Fruit fly (Drosophila melanogaster) whole organism, prepupa: ENCODE data around the gene mth.

Source experiments
- Blimp-1 ChIP-seq: fragments of 200-800 bp; sonication (Bioruptor generic); optimal IDR thresholded peaks from 3 replicates; lab custom pipeline; 2017; ENCODE audit warnings: missing biosample characterization, missing genetic modification characterization, mild to moderate bottlenecking, moderate library complexity, missing genetic modification reagents
- CG10669 ChIP-seq: fragments of 200-800 bp; sonication (Bioruptor generic); optimal IDR thresholded peaks from 3 replicates; lab custom pipeline; 2018; ENCODE audit warnings: missing biosample characterization, mild to moderate bottlenecking, missing genetic modification characterization, moderate library complexity
- CG11762 ChIP-seq: fragments of 200-800 bp; sonication (Bioruptor generic); optimal IDR thresholded peaks from 3 replicates; lab custom pipeline; 2016; ENCODE audit warnings: missing biosample characterization, missing genetic modification characterization; ENCODE audit not compliant: insufficient read depth
- CG11902 ChIP-seq: fragments of 200-800 bp; sonication (Bioruptor generic); optimal IDR thresholded peaks from 3 replicates; lab custom pipeline; 2016; ENCODE audit warnings: missing biosample characterization, missing genetic modification characterization
- CG15336 ChIP-seq: fragments of 200-800 bp; sonication (Bioruptor generic); IDR thresholded peaks from 2 replicates; pipeline ENCODE4 v1.3.6; 2022; ENCODE audit warnings: missing biosample characterization, missing genetic modification characterization
- CG1621 ChIP-seq: fragments of 200-800 bp; sonication (Bioruptor generic); optimal IDR thresholded peaks from 3 replicates; lab custom pipeline; 2018; ENCODE audit warnings: missing biosample characterization, mild to moderate bottlenecking, missing genetic modification characterization
- CG16779 ChIP-seq: fragments of 200-800 bp; sonication (Bioruptor generic); optimal IDR thresholded peaks from 3 replicates; lab custom pipeline; 2017; ENCODE audit warnings: missing biosample characterization, mild to moderate bottlenecking, missing genetic modification characterization
- CG3032 ChIP-seq: fragments of 200-800 bp; optimal IDR thresholded peaks from 2 replicates; lab custom pipeline; 2019; ENCODE audit warnings: missing biosample characterization, mild to moderate bottlenecking, missing genetic modification characterization, moderate library complexity
- CG31627 ChIP-seq: fragments of 200-800 bp; sonication (Bioruptor generic); optimal IDR thresholded peaks from 3 replicates; lab custom pipeline; 2016; ENCODE audit warnings: missing biosample characterization, missing genetic modification characterization
- CG32006 ChIP-seq: fragments of 200-800 bp; sonication (Bioruptor generic); optimal IDR thresholded peaks from 3 replicates; lab custom pipeline; 2017; ENCODE audit warnings: missing biosample characterization, mild to moderate bottlenecking, missing genetic modification characterization
- CG34406 ChIP-seq: fragments of 200-800 bp; sonication (Bioruptor generic); optimal IDR thresholded peaks from 3 replicates; lab custom pipeline; 2016; ENCODE audit warnings: missing biosample characterization, missing genetic modification characterization
- CG3919 ChIP-seq: fragments of 200-800 bp; sonication (Bioruptor generic); optimal IDR thresholded peaks from 3 replicates; lab custom pipeline; 2016; ENCODE audit warnings: missing biosample characterization, missing genetic modification characterization
- CG4318 ChIP-seq: fragments of 200-800 bp; sonication (Bioruptor generic); optimal IDR thresholded peaks from 3 replicates; lab custom pipeline; 2017; ENCODE audit warnings: missing biosample characterization, mild to moderate bottlenecking, missing genetic modification characterization
- CG6163 ChIP-seq: fragments of 200-800 bp; sonication (Bioruptor generic); IDR thresholded peaks from 3 replicates; pipeline ENCODE4 v1.3.6; 2022; ENCODE audit warnings: missing biosample characterization, missing genetic modification characterization
- CG6276 ChIP-seq: fragments of 200-800 bp; sonication (Bioruptor generic); optimal IDR thresholded peaks from 2 replicates; lab custom pipeline; 2017; ENCODE audit warnings: missing biosample characterization, mild to moderate bottlenecking, missing genetic modification characterization
- CG6792 ChIP-seq: fragments of 200-800 bp; sonication (Bioruptor generic); optimal IDR thresholded peaks from 3 replicates; lab custom pipeline; 2016; ENCODE audit warnings: missing biosample characterization, missing genetic modification characterization
- CG6808 ChIP-seq: fragments of 200-800 bp; sonication (Bioruptor generic); optimal IDR thresholded peaks from 3 replicates; lab custom pipeline; 2017; ENCODE audit warnings: missing biosample characterization, missing genetic modification characterization, mild to moderate bottlenecking, moderate library complexity, missing genetic modification reagents
- CG7368 ChIP-seq: fragments of 200-800 bp; sonication (Bioruptor generic); optimal IDR thresholded peaks from 3 replicates; lab custom pipeline; 2016; ENCODE audit warnings: missing biosample characterization, missing genetic modification characterization
- CG8119 ChIP-seq: fragments of 200-800 bp; sonication (Bioruptor generic); IDR thresholded peaks from 3 replicates; pipeline ENCODE4 v1.3.6; 2022; ENCODE audit warnings: missing biosample characterization, missing genetic modification characterization
- CG8319 ChIP-seq: fragments of 200-800 bp; sonication (Bioruptor generic); optimal IDR thresholded peaks from 3 replicates; lab custom pipeline; 2016; ENCODE audit warnings: missing biosample characterization, missing genetic modification characterization
- CG9139 ChIP-seq: fragments of 200-800 bp; sonication (Bioruptor generic); optimal IDR thresholded peaks from 3 replicates; lab custom pipeline; 2017; ENCODE audit warnings: missing biosample characterization, mild to moderate bottlenecking, missing genetic modification characterization
- Eip75B ChIP-seq: fragments of 200-800 bp; sonication (Bioruptor generic); optimal IDR thresholded peaks from 3 replicates; lab custom pipeline; 2016; ENCODE audit warnings: missing biosample characterization, missing genetic modification characterization
- Eip78C ChIP-seq: fragments of 200-800 bp; sonication (Bioruptor generic); peaks from one replicate; lab custom pipeline; 2016; ENCODE audit warnings: missing biosample characterization, missing genetic modification characterization
- Ets21C ChIP-seq: fragments of 200-800 bp; sonication (Bioruptor generic); optimal IDR thresholded peaks from 3 replicates; lab custom pipeline; 2016; ENCODE audit warnings: missing biosample characterization, missing genetic modification characterization
- Ets96B ChIP-seq: fragments of 200-800 bp; optimal IDR thresholded peaks from 2 replicates; lab custom pipeline; 2019; ENCODE audit warnings: missing biosample characterization, mild to moderate bottlenecking, missing genetic modification characterization, moderate library complexity
- Hr4 ChIP-seq: fragments of 200-800 bp; sonication (Bioruptor generic); optimal IDR thresholded peaks from 3 replicates; lab custom pipeline; 2016; ENCODE audit warnings: missing biosample characterization, missing genetic modification characterization
- Lpt ChIP-seq: fragments of 200-800 bp; sonication (Bioruptor generic); optimal IDR thresholded peaks from 3 replicates; lab custom pipeline; 2016; ENCODE audit warnings: missing biosample characterization, missing genetic modification characterization
- OdsH ChIP-seq: fragments of 200-800 bp; sonication (Bioruptor generic); optimal IDR thresholded peaks from 3 replicates; lab custom pipeline; 2016; ENCODE audit warnings: missing biosample characterization, missing genetic modification characterization
- Smox ChIP-seq: fragments of 200-800 bp; sonication (Bioruptor generic); optimal IDR thresholded peaks from 3 replicates; lab custom pipeline; 2016; ENCODE audit warnings: missing biosample characterization, missing genetic modification characterization
- Sox102F ChIP-seq: fragments of 200-800 bp; sonication (Bioruptor generic); optimal IDR thresholded peaks from 2 replicates; lab custom pipeline; 2016; ENCODE audit warnings: missing biosample characterization, mild to moderate bottlenecking, missing genetic modification characterization
- Sox14 ChIP-seq: fragments of 200-800 bp; sonication (Bioruptor generic); optimal IDR thresholded peaks from 3 replicates; lab custom pipeline; 2016; ENCODE audit warnings: missing biosample characterization, missing genetic modification characterization
- Sox15 ChIP-seq: fragments of 200-800 bp; sonication (Bioruptor generic); optimal IDR thresholded peaks from 3 replicates; lab custom pipeline; 2016; ENCODE audit warnings: missing biosample characterization, missing genetic modification characterization
- achi ChIP-seq: fragments of 200-800 bp; sonication (Bioruptor generic); optimal IDR thresholded peaks from 3 replicates; lab custom pipeline; 2016; ENCODE audit warnings: missing biosample characterization, missing genetic modification characterization
- cyc ChIP-seq: fragments of 200-800 bp; sonication (Bioruptor generic); optimal IDR thresholded peaks from 3 replicates; lab custom pipeline; 2016; ENCODE audit warnings: missing biosample characterization, missing genetic modification characterization
- dac ChIP-seq: fragments of 200-800 bp; sonication (Bioruptor generic); optimal IDR thresholded peaks from 2 replicates; lab custom pipeline; 2017; ENCODE audit warnings: missing biosample characterization, mild to moderate bottlenecking, missing genetic modification characterization
- dsx ChIP-seq: fragments of 200-800 bp; optimal IDR thresholded peaks from 3 replicates; lab custom pipeline; 2019; ENCODE audit warnings: missing biosample characterization, mild to moderate bottlenecking, missing genetic modification characterization, moderate library complexity; ENCODE audit not compliant: poor library complexity, severe bottlenecking
- eg ChIP-seq: fragments of 200-800 bp; sonication (Bioruptor generic); IDR thresholded peaks from 3 replicates; pipeline ENCODE4 v1.3.6; 2022; ENCODE audit warnings: missing biosample characterization, missing genetic modification characterization
- esn ChIP-seq: fragments of 200-800 bp; sonication (Bioruptor generic); optimal IDR thresholded peaks from 2 replicates; lab custom pipeline; 2016; ENCODE audit warnings: missing biosample characterization, mild to moderate bottlenecking, missing genetic modification characterization, moderate library complexity
- fd59A ChIP-seq: fragments of 200-800 bp; sonication (Bioruptor generic); optimal IDR thresholded peaks from 2 replicates; lab custom pipeline; 2017; ENCODE audit warnings: missing biosample characterization, mild to moderate bottlenecking, missing genetic modification characterization, missing genetic modification reagents
- pdm3 ChIP-seq: fragments of 200-800 bp; sonication (Bioruptor generic); optimal IDR thresholded peaks from 3 replicates; lab custom pipeline; 2016; ENCODE audit warnings: missing biosample characterization, missing genetic modification characterization
- spab ChIP-seq: fragments of 200-800 bp; sonication (Bioruptor generic); optimal IDR thresholded peaks from 2 replicates; lab custom pipeline; 2017; ENCODE audit warnings: missing biosample characterization, mild to moderate bottlenecking, missing genetic modification characterization, missing genetic modification reagents
- ss ChIP-seq, 2 experiments: fragments of 200-800 bp; sonication (Bioruptor generic); optimal IDR thresholded peaks; 2 replicates in 1 of 2; 3 replicates in 1 of 2; lab custom pipeline; 2017 to 2018; ENCODE audit warnings: mild to moderate bottlenecking in 2 of 2, missing biosample characterization in 2 of 2, missing genetic modification characterization in 2 of 2, moderate library complexity in 1 of 2
- topi ChIP-seq: fragments of 200-800 bp; sonication (Bioruptor generic); optimal IDR thresholded peaks from 3 replicates; lab custom pipeline; 2016; ENCODE audit warnings: missing biosample characterization, missing genetic modification characterization
- vri ChIP-seq: fragments of 200-800 bp; sonication (Bioruptor generic); optimal IDR thresholded peaks from 3 replicates; lab custom pipeline; 2016; ENCODE audit warnings: missing biosample characterization, mild to moderate bottlenecking, missing genetic modification characterization

mth gene

DNA sequence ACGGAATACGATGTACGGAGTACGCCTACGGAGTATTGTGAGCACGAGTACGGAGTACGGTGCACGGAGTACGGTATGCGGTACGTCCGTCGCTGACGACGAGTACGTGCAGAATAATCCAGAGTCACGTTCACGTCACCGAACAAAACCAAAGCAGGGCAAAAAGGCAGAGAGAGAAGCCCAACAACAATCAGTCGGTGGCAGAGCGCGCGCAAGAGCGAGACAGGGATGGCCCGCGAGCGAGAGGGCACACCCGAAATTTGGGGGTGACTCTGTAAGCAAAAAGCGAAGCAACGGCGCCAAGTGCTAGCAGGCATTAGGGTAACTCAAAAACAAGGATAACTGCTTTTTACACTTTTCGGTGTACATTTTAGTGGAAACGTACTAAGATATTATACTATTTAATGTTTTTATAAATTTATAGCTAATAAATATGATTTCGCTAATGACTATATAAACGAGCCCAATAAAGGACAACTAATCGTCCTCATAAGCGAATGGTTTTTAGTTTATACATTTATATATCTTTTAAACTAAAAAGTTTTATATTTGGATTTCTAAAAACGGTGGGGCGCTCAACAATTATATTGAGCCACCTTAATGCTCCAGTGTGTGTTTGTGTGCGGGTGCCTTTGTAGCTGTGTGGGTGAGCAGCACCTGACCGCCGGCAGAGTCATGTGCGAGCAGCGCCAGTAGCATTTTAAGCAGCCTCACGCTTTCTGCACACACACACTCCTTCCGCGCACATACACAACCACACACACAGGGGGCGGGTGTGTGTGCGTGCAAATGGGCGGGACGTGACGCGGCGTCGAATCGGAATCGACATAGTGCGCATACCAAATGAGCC lies 30.7 kb upstream of the mth start (continued):
- TF ChIP-seq CG11762 (GFP tag; lab: Kevin White, UChicago) (peak; percentile 67), CG11902 (peak; percentile 27), CG3919 (GFP tag; lab: Kevin White, UChicago) (peak; percentile 59), CG16779 (peak; percentile 49), dac (GFP tag; lab: Kevin White, UChicago) (no peak), Sox102F (peak; percentile 26), CG6163 (peak; percentile 47; the same call in 1 of the 3 replicates), CG4318 (GFP tag; lab: Kevin White, UChicago) (peak; percentile 51), Lpt (no peak), pdm3 (GFP tag; lab: Kevin White, UChicago) (peak; percentile 49), CG15336 (GFP tag; lab: Robert Waterston, UW) (peak; percentile 71), CG6792 (GFP tag; lab: Kevin White, UChicago) (peak; percentile 68), CG7368 (GFP tag; lab: Kevin White, UChicago) (peak; percentile 20), CG9139 (no peak), topi (peak; percentile 52), Ets21C (GFP tag; lab: Kevin White, UChicago) (peak; percentile 5), Sox15 (GFP tag; lab: Kevin White, UChicago) (peak; percentile 29), eg (GFP tag; lab: Robert Waterston, UW) (peak; percentile 38; the same call in 2 of the 3 replicates), CG8319 (GFP tag; lab: Kevin White, UChicago) (peak; percentile 26), CG10669 (peak; percentile 66), vri (GFP tag; lab: Kevin White, UChicago) (no peak), dsx (GFP tag; lab: Kevin White, UChicago) (no peak), Ets96B (tag; lab: Kevin White, UChicago) (peak; percentile 73), esn (GFP tag; lab: Kevin White, UChicago) (peak; percentile 72), Hr4 (GFP tag; lab: Kevin White, UChicago) (peak; percentile 57), CG6808 (peak; percentile 67), CG3032 (tag; lab: Kevin White, UChicago) (peak; percentile 74), ss (GFP tag; optimal IDR thresholded peaks at IDR 0.05; lab: Kevin White, UChicago) (peak; percentile 28 to 77), CG34406 (GFP tag; lab: Kevin White, UChicago) (peak; percentile 75), Sox14 (GFP tag; lab: Kevin White, UChicago) (no peak)

DNA sequence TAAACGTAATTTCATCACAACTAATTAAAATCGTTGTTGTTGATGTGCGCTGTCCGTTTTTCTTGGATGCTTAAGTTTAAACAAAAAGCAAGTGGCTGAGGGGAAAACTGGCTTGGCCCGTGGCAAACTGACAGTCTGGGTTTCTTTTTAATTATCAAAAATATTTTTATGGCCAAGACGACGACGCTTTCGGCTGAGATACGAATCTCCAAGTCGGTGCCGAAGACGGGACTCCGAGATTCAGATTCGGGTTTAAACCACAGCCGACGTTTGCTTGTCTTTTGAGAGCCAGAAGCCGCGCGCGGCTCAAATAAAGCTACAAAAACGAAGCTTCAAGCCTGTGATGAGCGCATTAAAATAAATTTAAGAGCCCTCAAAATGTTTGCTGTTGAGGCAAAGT lies 28.9 kb upstream of the mth start:
- TF ChIP-seq eg (GFP tag; lab: Robert Waterston, UW) (no peak), Sox15 (GFP tag; lab: Kevin White, UChicago) (no peak), CG6808 (no peak), fd59A (GFP tag; lab: Kevin White, UChicago) (no peak), Ets21C (GFP tag; lab: Kevin White, UChicago) (no peak), CG3032 (tag; lab: Kevin White, UChicago) (no peak), OdsH (GFP tag; lab: Kevin White, UChicago) (no peak), Eip78C (GFP tag; lab: Kevin White, UChicago) (no peak), Smox (GFP tag; lab: Kevin White, UChicago) (no peak), cyc (GFP tag; lab: Kevin White, UChicago) (no peak), spab (GFP tag; lab: Kevin White, UChicago) (no peak), vri (GFP tag; lab: Kevin White, UChicago) (no peak)

DNA sequence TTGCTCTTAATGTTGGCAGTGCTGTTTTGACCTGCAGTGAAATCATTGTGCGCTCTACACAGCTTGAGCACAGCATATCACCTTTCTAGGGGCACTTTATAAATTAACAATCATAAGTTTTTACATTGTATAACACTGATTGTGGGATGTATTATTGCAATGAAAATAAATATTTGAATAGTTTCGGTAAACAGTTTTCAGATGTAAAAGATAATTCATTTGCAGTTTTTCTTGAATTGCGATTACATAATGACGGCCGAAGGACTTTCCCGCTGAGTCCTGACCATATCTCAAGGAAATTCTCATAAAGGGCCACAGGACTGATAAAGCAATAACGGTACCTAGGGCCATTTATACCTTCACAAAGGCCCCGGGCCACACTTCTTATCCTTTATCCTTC lies 27.8 kb upstream of the mth start:
- TF ChIP-seq CG6276 (GFP tag; lab: Kevin White, UChicago) (no peak), CG1621 (tag; lab: Kevin White, UChicago) (no peak), achi (GFP tag; lab: Kevin White, UChicago) (no peak), CG31627 (GFP tag; lab: Kevin White, UChicago) (no peak), Sox102F (no peak), Smox (GFP tag; lab: Kevin White, UChicago) (no peak), Eip78C (GFP tag; lab: Kevin White, UChicago) (no peak), Eip75B (no peak), Blimp-1 (no peak), CG7368 (GFP tag; lab: Kevin White, UChicago) (no peak), CG32006 (GFP tag; lab: Kevin White, UChicago) (no peak), CG8119 (no peak), CG3919 (GFP tag; lab: Kevin White, UChicago) (no peak), CG3032 (tag; lab: Kevin White, UChicago) (no peak), cyc (GFP tag; lab: Kevin White, UChicago) (no peak)
